Fruit fly (Drosophila melanogaster) whole organism, wandering third instar larva: ENCODE results near the gene CG13096.

Experiments
- Abd-B ChIP-seq: fragments of >200 bp; optimal IDR thresholded peaks from 2 replicates; lab custom pipeline; 2017; ENCODE audit warnings: missing biosample characterization, missing genetic modification characterization
- CG32264 ChIP-seq: fragments of 200-800 bp; sonication (Bioruptor generic); optimal IDR thresholded peaks from 2 replicates; lab custom pipeline; 2016; ENCODE audit warnings: missing biosample characterization, missing genetic modification characterization
- CG9705 ChIP-seq: fragments of 200-800 bp; sonication (Bioruptor generic); optimal IDR thresholded peaks from 2 replicates; lab custom pipeline; 2018; ENCODE audit warnings: missing biosample characterization, mild to moderate bottlenecking, missing genetic modification characterization
- CrebA ChIP-seq: fragments of 200-800 bp; sonication (Bioruptor generic); optimal IDR thresholded peaks from 2 replicates; lab custom pipeline; 2016; ENCODE audit warnings: missing biosample characterization, mild to moderate bottlenecking, missing genetic modification characterization, borderline replicate concordance
- Dfd ChIP-seq: fragments of >200 bp; optimal IDR thresholded peaks from 2 replicates; lab custom pipeline; 2017; ENCODE audit warnings: missing biosample characterization, missing genetic modification characterization
- Dif ChIP-seq: fragments of 200-275, 200-300 bp; sonication (Bioruptor generic); optimal IDR thresholded peaks from 2 replicates; lab custom pipeline; 2018; ENCODE audit warnings: missing biosample characterization, missing genetic modification characterization; ENCODE audit not compliant: partially characterized antibody
- GATAd ChIP-seq: sonication (Bioruptor generic); optimal IDR thresholded peaks from 2 replicates; lab custom pipeline; 2016; ENCODE audit warnings: missing biosample characterization, missing genetic modification characterization
- HLH106 ChIP-seq: fragments of 200-800 bp; optimal IDR thresholded peaks from 3 replicates; lab custom pipeline; 2019; ENCODE audit warnings: missing biosample characterization, mild to moderate bottlenecking, missing genetic modification characterization, moderate library complexity
- Hnf4 ChIP-seq: fragments of 200-800 bp; sonication (Bioruptor generic); optimal IDR thresholded peaks from 2 replicates; lab custom pipeline; 2016; ENCODE audit warnings: missing biosample characterization, mild to moderate bottlenecking, missing genetic modification characterization
- Hr78 ChIP-seq: fragments of >200 bp; optimal IDR thresholded peaks from 2 replicates; lab custom pipeline; 2017; ENCODE audit warnings: missing biosample characterization, missing genetic modification characterization
- Hr83 ChIP-seq: fragments of 200-300 bp; sonication (Bioruptor generic); optimal IDR thresholded peaks from 2 replicates; lab custom pipeline; 2016; ENCODE audit warnings: missing biosample characterization, mild to moderate bottlenecking, missing genetic modification characterization, moderate library complexity; ENCODE audit not compliant: poor library complexity, severe bottlenecking
- Jra ChIP-seq: sonication (Bioruptor generic); optimal IDR thresholded peaks from 2 replicates; lab custom pipeline; 2016; ENCODE audit warnings: missing biosample characterization, missing genetic modification characterization
- Mio ChIP-seq: sonication (Bioruptor generic); optimal IDR thresholded peaks from 2 replicates; lab custom pipeline; 2016; ENCODE audit warnings: missing biosample characterization, missing genetic modification characterization
- Myc ChIP-seq: fragments of >200 bp; optimal IDR thresholded peaks from 2 replicates; lab custom pipeline; 2017
- N ChIP-seq: fragments of >200 bp; optimal IDR thresholded peaks from 2 replicates; lab custom pipeline; 2018; ENCODE audit warnings: missing biosample characterization, missing external identifiers, missing genetic modification characterization
- OdsH ChIP-seq: fragments of 200-800 bp; sonication (Bioruptor generic); optimal IDR thresholded peaks from 2 replicates; lab custom pipeline; 2016; ENCODE audit warnings: missing biosample characterization, mild to moderate bottlenecking, missing genetic modification characterization
- Rel ChIP-seq, 2 experiments: fragments of 200-800 bp; sonication (Bioruptor generic) in 1 of 2; optimal IDR thresholded peaks; 2 replicates in 1 of 2; 3 replicates in 1 of 2; lab custom pipeline; 2016 to 2019; ENCODE audit warnings: mild to moderate bottlenecking in 2 of 2, missing biosample characterization in 2 of 2, missing genetic modification characterization in 2 of 2, moderate library complexity in 1 of 2
- Sp1 ChIP-seq: fragments of 200-800 bp; sonication (Bioruptor generic); optimal IDR thresholded peaks from 3 replicates; lab custom pipeline; 2019; ENCODE audit warnings: missing biosample characterization, mild to moderate bottlenecking, missing genetic modification characterization, moderate library complexity
- Vsx2 ChIP-seq: fragments of 200-300, 225-300 bp; sonication (Bioruptor generic); optimal IDR thresholded peaks from 2 replicates; lab custom pipeline; 2018; ENCODE audit warnings: missing biosample characterization, missing genetic modification characterization; ENCODE audit not compliant: partially characterized antibody
- br ChIP-seq: fragments of 200-800 bp; sonication (Bioruptor generic); optimal IDR thresholded peaks from 2 replicates; lab custom pipeline; 2016; ENCODE audit warnings: missing biosample characterization, missing genetic modification characterization
- brk ChIP-seq: fragments of 200-800 bp; sonication (Bioruptor generic); optimal IDR thresholded peaks from 2 replicates; lab custom pipeline; 2016; ENCODE audit warnings: missing biosample characterization, mild to moderate bottlenecking, missing genetic modification characterization
- dl ChIP-seq, 2 experiments: fragments of 175-275, 200-275 bp in 1 of 2; fragments of 200-275 bp in 1 of 2; sonication (Bioruptor generic); optimal IDR thresholded peaks; lab custom pipeline; 2018; ENCODE audit warnings: mild to moderate bottlenecking in 2 of 2, missing biosample characterization in 2 of 2, missing genetic modification characterization in 2 of 2, moderate library complexity in 2 of 2; ENCODE audit not compliant: partially characterized antibody in 2 of 2, insufficient read depth in 1 of 2
- dmrt93B ChIP-seq: fragments of 200-800 bp; sonication (Bioruptor generic); optimal IDR thresholded peaks from 2 replicates; lab custom pipeline; 2018; ENCODE audit warnings: missing biosample characterization, mild to moderate bottlenecking, missing genetic modification characterization
- dsf ChIP-seq: sonication (Bioruptor generic); optimal IDR thresholded peaks from 2 replicates; lab custom pipeline; 2016; ENCODE audit warnings: missing biosample characterization, missing genetic modification characterization, borderline replicate concordance
- ey ChIP-seq: fragments of 200-800 bp; sonication (Bioruptor generic); optimal IDR thresholded peaks from 2 replicates; lab custom pipeline; 2016; ENCODE audit warnings: missing biosample characterization, missing genetic modification characterization
- foxo ChIP-seq, 2 experiments: fragments of 200-800 bp; sonication (Bioruptor generic); optimal IDR thresholded peaks; 2 replicates in 1 of 2; 3 replicates in 1 of 2; lab custom pipeline; 2016 to 2017; ENCODE audit warnings: missing biosample characterization in 2 of 2, missing genetic modification characterization in 2 of 2
- fru ChIP-seq: fragments of 200-800 bp; sonication (Bioruptor generic); optimal IDR thresholded peaks from 3 replicates; lab custom pipeline; 2016; ENCODE audit warnings: missing biosample characterization, mild to moderate bottlenecking, missing genetic modification characterization
- h ChIP-seq: fragments of 200-800 bp; sonication (Bioruptor generic); optimal IDR thresholded peaks from 3 replicates; lab custom pipeline; 2016; ENCODE audit warnings: missing biosample characterization, mild to moderate bottlenecking, missing genetic modification characterization
- lola ChIP-seq: fragments of >200 bp; optimal IDR thresholded peaks from 2 replicates; lab custom pipeline; 2017; ENCODE audit warnings: missing biosample characterization, missing genetic modification characterization
- pan ChIP-seq: fragments of >200 bp; optimal IDR thresholded peaks from 2 replicates; lab custom pipeline; 2017
- psq ChIP-seq: fragments of 200-800 bp; sonication (Bioruptor generic); optimal IDR thresholded peaks from 3 replicates; lab custom pipeline; 2017; ENCODE audit warnings: missing biosample characterization, mild to moderate bottlenecking, missing genetic modification characterization, moderate library complexity
- rgr ChIP-seq: fragments of 200-800 bp; sonication (Bioruptor generic); optimal IDR thresholded peaks from 3 replicates; lab custom pipeline; 2016; ENCODE audit warnings: missing biosample characterization, mild to moderate bottlenecking, missing genetic modification characterization
- sage ChIP-seq: fragments of 200-800 bp; sonication (Bioruptor generic); optimal IDR thresholded peaks from 2 replicates; lab custom pipeline; 2016; ENCODE audit warnings: missing biosample characterization, mild to moderate bottlenecking, missing genetic modification characterization
- sv ChIP-seq: fragments of 200-800 bp; sonication (Bioruptor generic); optimal IDR thresholded peaks from 3 replicates; lab custom pipeline; 2016; ENCODE audit warnings: missing biosample characterization, missing genetic modification characterization
- tai ChIP-seq: sonication (Bioruptor generic); optimal IDR thresholded peaks from 2 replicates; lab custom pipeline; 2016; ENCODE audit warnings: missing biosample characterization, missing genetic modification characterization
- usp ChIP-seq: fragments of >200 bp; optimal IDR thresholded peaks from 2 replicates; lab custom pipeline; 2017; ENCODE audit warnings: missing biosample characterization, missing genetic modification characterization
- woc ChIP-seq: sonication (Bioruptor generic); optimal IDR thresholded peaks from 2 replicates; lab custom pipeline; 2016; ENCODE audit warnings: missing biosample characterization, mild to moderate bottlenecking, missing genetic modification characterization

The CG13096 gene

dm6 chr2L:8538449-8539050, 26.9 kb upstream of the CG13096 start:
- TF ChIP-seq Dfd (GFP tag; lab: Kevin White, UChicago) (no peak), dmrt93B (GFP tag; lab: Kevin White, UChicago) (no peak), Rel (GFP tag; optimal IDR thresholded peaks at IDR 0.05; lab: Kevin White, UChicago) (no peak), Rel (tag; optimal IDR thresholded peaks at IDR 0.05; lab: Kevin White, UChicago) (peak; percentile 55), Jra (GFP tag; lab: Kevin White, UChicago) (no peak)

dm6 chr2L:8535394-8536176, 23.9 kb upstream of the CG13096 start:
- TF ChIP-seq Dif (GFP tag; lab: Kevin White, UChicago) (peak; percentile 55), GATAd (GFP tag; lab: Kevin White, UChicago) (no peak), CrebA (GFP tag; lab: Kevin White, UChicago) (peak; percentile 23), Hr83 (peak; percentile 47), Hnf4 (GFP tag; lab: Kevin White, UChicago) (peak; percentile 42), Vsx2 (GFP tag; lab: Kevin White, UChicago) (no peak), CG32264 (no peak), rgr (peak; percentile 82), CG9705 (peak; percentile 60), dmrt93B (GFP tag; lab: Kevin White, UChicago) (peak; percentile 90), HLH106 (tag; lab: Kevin White, UChicago) (peak; percentile 94), Hr78 (no peak), tai (peak; percentile 8), Rel (GFP tag; optimal IDR thresholded peaks at IDR 0.05; lab: Kevin White, UChicago) (peak; percentile 15), Rel (tag; optimal IDR thresholded peaks at IDR 0.05; lab: Kevin White, UChicago) (peak; percentile 31), sv (GFP tag; lab: Kevin White, UChicago) (peak; percentile 61), dsf (no peak), fru (GFP tag; lab: Kevin White, UChicago) (peak; percentile 77), h (peak; percentile 60), brk (GFP tag; lab: Kevin White, UChicago) (peak; percentile 79), ey (GFP tag; lab: Kevin White, UChicago) (peak; percentile 66), foxo (GFP tag; optimal IDR thresholded peaks at IDR 0.05; lab: Kevin White, UChicago) (peak in 1 of 2 experiments; percentile 87), OdsH (GFP tag; lab: Kevin White, UChicago) (peak; percentile 82), woc (GFP tag; lab: Kevin White, UChicago) (peak; percentile 64), dl (GFP tag; optimal IDR thresholded peaks at IDR 0.05; lab: Kevin White, UChicago; ENCODE audit: insufficient read depth in 1 of 2, partially characterized antibody in 2 of 2) (peak in 1 of 2 experiments; percentile 44), Dfd (GFP tag; lab: Kevin White, UChicago) (peak; percentile 32), Jra (GFP tag; lab: Kevin White, UChicago) (no peak), Mio (GFP tag; lab: Kevin White, UChicago) (no peak), Sp1 (GFP tag; lab: Kevin White, UChicago) (peak; percentile 97), br (peak; percentile 65), psq (GFP tag; lab: Kevin White, UChicago) (peak; percentile 84), Myc (lab: Kevin White, UChicago) (no peak), Abd-B (no peak), sage (GFP tag; lab: Kevin White, UChicago) (peak; percentile 43)

dm6 chr2L:8534515-8535295, 23.0 kb upstream of the CG13096 start:
- TF ChIP-seq Hnf4 (GFP tag; lab: Kevin White, UChicago) (peak; percentile 90), fru (GFP tag; lab: Kevin White, UChicago) (peak; percentile 96), GATAd (GFP tag; lab: Kevin White, UChicago) (peak; percentile 32), dl (GFP tag; optimal IDR thresholded peaks at IDR 0.05; lab: Kevin White, UChicago; ENCODE audit: insufficient read depth in 1 of 2, partially characterized antibody in 2 of 2) (peak; percentile 86 to 87), OdsH (GFP tag; lab: Kevin White, UChicago) (peak; percentile 95), br (peak; percentile 97), CrebA (GFP tag; lab: Kevin White, UChicago) (peak; percentile 91), Hr83 (peak; percentile 93), Jra (GFP tag; lab: Kevin White, UChicago) (peak; percentile 84), Mio (GFP tag; lab: Kevin White, UChicago) (peak; percentile 80), N (GFP tag; lab: Kevin White, UChicago) (peak; percentile 12), pan (lab: Kevin White, UChicago) (no peak), h (peak; percentile 98), tai (peak; percentile 88), usp (GFP tag; lab: Kevin White, UChicago) (no peak), rgr (peak; percentile 95), ey (GFP tag; lab: Kevin White, UChicago) (peak; percentile 94), dsf (peak; percentile 66), Dif (GFP tag; lab: Kevin White, UChicago) (peak; percentile 80), psq (GFP tag; lab: Kevin White, UChicago) (peak; percentile 83), Dfd (GFP tag; lab: Kevin White, UChicago) (peak; percentile 71), foxo (GFP tag; optimal IDR thresholded peaks at IDR 0.05; lab: Kevin White, UChicago) (peak; percentile 87 to 95), dmrt93B (GFP tag; lab: Kevin White, UChicago) (peak; percentile 95), lola (no peak), brk (GFP tag; lab: Kevin White, UChicago) (peak; percentile 90), Abd-B (no peak), woc (GFP tag; lab: Kevin White, UChicago) (peak; percentile 91), CG9705 (peak; percentile 92)
